Worm (Caenorhabditis elegans) whole organism, early embryonic: ENCODE measurements around the gene R03D7.2.

Experiments
- B0310.2 ChIP-seq: sonication (generic microtip); optimal IDR thresholded peaks from 2 replicates; lab custom pipeline; 2016; ENCODE audit warnings: mild to moderate bottlenecking, missing genetic modification characterization, missing compliant biosample characterization
- ama-1 ChIP-seq: fragments of 150-350 bp; optimal IDR thresholded peaks from 2 replicates; lab custom pipeline; 2014
- ceh-13 ChIP-seq: fragments of 200-800 bp; sonication (Bioruptor generic); optimal IDR thresholded peaks from 2 replicates; lab custom pipeline; 2018; ENCODE audit warnings: mild to moderate bottlenecking, missing genetic modification characterization, missing compliant biosample characterization
- flt-1 ChIP-seq: fragments of 200-800 bp; sonication (Bioruptor generic); IDR thresholded peaks from 2 replicates; pipeline ENCODE4 v1.3.6; 2022; ENCODE audit warnings: missing genetic modification characterization, missing compliant biosample characterization
- hmbx-1 ChIP-seq: sonication (generic microtip); optimal IDR thresholded peaks from 2 replicates; lab custom pipeline; 2016; ENCODE audit warnings: mild to moderate bottlenecking, missing genetic modification characterization, missing compliant biosample characterization
- hmg-4 ChIP-seq: fragments of 200-800 bp; sonication (Bioruptor generic); optimal IDR thresholded peaks from 2 replicates; lab custom pipeline; 2018; ENCODE audit warnings: mild to moderate bottlenecking, missing genetic modification characterization, missing compliant biosample characterization
- pes-1 ChIP-seq: fragments of 200-800 bp; sonication (Bioruptor generic); IDR thresholded peaks from 2 replicates; pipeline ENCODE4 v1.3.6; 2022; ENCODE audit warnings: missing genetic modification reagents, missing genetic modification characterization, missing compliant biosample characterization
- tra-4 ChIP-seq: sonication (generic microtip); optimal IDR thresholded peaks from 2 replicates; lab custom pipeline; 2017; ENCODE audit warnings: missing genetic modification characterization, missing compliant biosample characterization

- TF ChIP-seq ama-1 (lab: Kevin White, UChicago), result no peak
- TF ChIP-seq flt-1 (GFP tag; lab: Robert Waterston, UW), result no peak
- TF ChIP-seq ceh-13 (GFP tag; lab: Kevin White, UChicago), result no peak
- TF ChIP-seq hmbx-1 (tag; lab: Kevin White, UChicago), result no peak
- no peak for TF ChIP-seq tra-4 (tag; lab: Kevin White, UChicago)
- no peak for TF ChIP-seq B0310.2 (tag; lab: Kevin White, UChicago)
- no peak for TF ChIP-seq hmg-4 (GFP tag; lab: Kevin White, UChicago)
- TF ChIP-seq pes-1 (GFP tag; lab: Robert Waterston, UW), result no peak
Observed at ce11 chrII:10894996-10895395, 40.0 kb downstream of the R03D7.2 start, which contains the start of gene sra-10.
